Worm (Caenorhabditis elegans) whole organism, L4 larva: ENCODE results near the gene srsx-19.

Experiments
- ama-1 ChIP-seq: fragments of 150-350 bp; optimal IDR thresholded peaks from 2 replicates; lab custom pipeline; 2014; ENCODE audit warnings: inconsistent platforms, mixed read lengths
- dmd-9 ChIP-seq: fragments of 200-800 bp; sonication (Bioruptor generic); IDR thresholded peaks from 2 replicates; pipeline ENCODE4 v1.3.6; 2022; ENCODE audit warnings: missing genetic modification reagents, missing genetic modification characterization, missing compliant biosample characterization
- lin-39 ChIP-seq: fragments of 150-350 bp; optimal IDR thresholded peaks from 2 replicates; lab custom pipeline; 2014; ENCODE audit warnings: missing biosample characterization, missing genetic modification reagents, missing genetic modification characterization
- nhr-11 ChIP-seq: fragments of 150-350 bp; optimal IDR thresholded peaks from 2 replicates; lab custom pipeline; 2014; ENCODE audit warnings: missing biosample characterization, missing genetic modification characterization
- skn-1 ChIP-seq: fragments of 150-350 bp; optimal IDR thresholded peaks from 2 replicates; lab custom pipeline; 2014; ENCODE audit warnings: missing biosample characterization, missing genetic modification characterization
- snpc-4 ChIP-seq: fragments of 150-350 bp; optimal IDR thresholded peaks from 2 replicates; lab custom pipeline; 2014; ENCODE audit warnings: missing biosample characterization, missing genetic modification characterization
- vab-7 ChIP-seq: fragments of 200-800 bp; sonication (Bioruptor generic); IDR thresholded peaks from 2 replicates; pipeline ENCODE4 v1.3.6; 2022; ENCODE audit warnings: missing genetic modification reagents, missing genetic modification characterization, missing compliant biosample characterization

DNA sequence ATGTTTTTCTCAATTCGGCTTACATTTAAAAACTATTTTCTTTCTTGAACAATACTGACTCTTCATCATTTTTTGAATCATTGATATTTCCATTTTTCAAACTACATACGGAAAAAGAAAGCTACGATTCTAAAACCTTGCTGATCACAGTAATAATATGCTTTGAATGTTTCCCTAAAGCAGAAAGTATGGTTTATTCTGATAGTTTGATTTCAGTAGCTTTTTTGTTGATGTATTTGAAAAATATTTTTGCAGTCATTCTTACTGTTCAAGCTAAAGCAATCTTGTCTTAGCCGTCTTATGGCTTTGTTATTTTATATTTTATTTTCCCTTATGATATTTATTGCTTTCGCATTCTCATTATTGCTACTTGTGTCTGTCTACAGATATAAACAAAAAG, 42.0 kb downstream of the srsx-19 start, which contains the start of gene srxa-13:
- no peak for TF ChIP-seq skn-1 (tag; lab: Kevin White, UChicago)
- TF ChIP-seq ama-1 (lab: Kevin White, UChicago), result no peak
- TF ChIP-seq snpc-4, result no peak
- TF ChIP-seq nhr-11 (tag; lab: Kevin White, UChicago), result no peak
- TF ChIP-seq lin-39 (tag; lab: Kevin White, UChicago), result no peak
- no peak for TF ChIP-seq vab-7 (GFP tag; lab: Robert Waterston, UW)
- TF ChIP-seq dmd-9, result no peak
